Fruit fly (Drosophila melanogaster) whole organism, prepupa: ENCODE data around the gene CG15740.

Source experiments
- Blimp-1 ChIP-seq: fragments of 200-800 bp; sonication (Bioruptor generic); optimal IDR thresholded peaks from 3 replicates; lab custom pipeline; 2017; ENCODE audit warnings: missing biosample characterization, missing genetic modification characterization, mild to moderate bottlenecking, moderate library complexity, missing genetic modification reagents
- CG10631 ChIP-seq: fragments of 200-800 bp; sonication (Bioruptor generic); optimal IDR thresholded peaks from 2 replicates; lab custom pipeline; 2016; ENCODE audit warnings: missing biosample characterization, missing genetic modification characterization
- CG11762 ChIP-seq: fragments of 200-800 bp; sonication (Bioruptor generic); optimal IDR thresholded peaks from 3 replicates; lab custom pipeline; 2016; ENCODE audit warnings: missing biosample characterization, missing genetic modification characterization; ENCODE audit not compliant: insufficient read depth
- CG11902 ChIP-seq: fragments of 200-800 bp; sonication (Bioruptor generic); optimal IDR thresholded peaks from 3 replicates; lab custom pipeline; 2016; ENCODE audit warnings: missing biosample characterization, missing genetic modification characterization
- CG15336 ChIP-seq: fragments of 200-800 bp; sonication (Bioruptor generic); IDR thresholded peaks from 2 replicates; pipeline ENCODE4 v1.3.6; 2022; ENCODE audit warnings: missing biosample characterization, missing genetic modification characterization
- CG16779 ChIP-seq: fragments of 200-800 bp; sonication (Bioruptor generic); optimal IDR thresholded peaks from 3 replicates; lab custom pipeline; 2017; ENCODE audit warnings: missing biosample characterization, mild to moderate bottlenecking, missing genetic modification characterization
- CG6792 ChIP-seq: fragments of 200-800 bp; sonication (Bioruptor generic); optimal IDR thresholded peaks from 3 replicates; lab custom pipeline; 2016; ENCODE audit warnings: missing biosample characterization, missing genetic modification characterization
- CG6808 ChIP-seq: fragments of 200-800 bp; sonication (Bioruptor generic); optimal IDR thresholded peaks from 3 replicates; lab custom pipeline; 2017; ENCODE audit warnings: missing biosample characterization, missing genetic modification characterization, mild to moderate bottlenecking, moderate library complexity, missing genetic modification reagents
- CG6854 ChIP-seq: fragments of 200-800 bp; sonication (Bioruptor generic); optimal IDR thresholded peaks from 2 replicates; lab custom pipeline; 2017; ENCODE audit warnings: missing biosample characterization, mild to moderate bottlenecking, missing genetic modification characterization
- CG7368 ChIP-seq: fragments of 200-800 bp; sonication (Bioruptor generic); optimal IDR thresholded peaks from 3 replicates; lab custom pipeline; 2016; ENCODE audit warnings: missing biosample characterization, missing genetic modification characterization
- CG8319 ChIP-seq: fragments of 200-800 bp; sonication (Bioruptor generic); optimal IDR thresholded peaks from 3 replicates; lab custom pipeline; 2016; ENCODE audit warnings: missing biosample characterization, missing genetic modification characterization
- CG8632 ChIP-seq: fragments of 200-800 bp; sonication (Bioruptor generic); optimal IDR thresholded peaks from 3 replicates; lab custom pipeline; 2016; ENCODE audit warnings: missing biosample characterization, missing genetic modification characterization
- CG9139 ChIP-seq: fragments of 200-800 bp; sonication (Bioruptor generic); optimal IDR thresholded peaks from 3 replicates; lab custom pipeline; 2017; ENCODE audit warnings: missing biosample characterization, mild to moderate bottlenecking, missing genetic modification characterization
- Eip78C ChIP-seq: fragments of 200-800 bp; sonication (Bioruptor generic); peaks from one replicate; lab custom pipeline; 2016; ENCODE audit warnings: missing biosample characterization, missing genetic modification characterization
- Eip93F ChIP-seq: fragments of 200-800 bp; sonication (Bioruptor generic); optimal IDR thresholded peaks from 2 replicates; lab custom pipeline; 2016; ENCODE audit warnings: missing biosample characterization, mild to moderate bottlenecking, missing genetic modification characterization
- Ets96B ChIP-seq: fragments of 200-800 bp; optimal IDR thresholded peaks from 2 replicates; lab custom pipeline; 2019; ENCODE audit warnings: missing biosample characterization, mild to moderate bottlenecking, missing genetic modification characterization, moderate library complexity
- Gug ChIP-seq: fragments of 200-800 bp; sonication (Bioruptor generic); IDR thresholded peaks from 2 replicates; pipeline ENCODE4 v1.3.6; 2022; ENCODE audit warnings: missing biosample characterization, missing genetic modification characterization
- Hr38 ChIP-seq: sonication (Bioruptor generic); optimal IDR thresholded peaks from 2 replicates; lab custom pipeline; 2016; ENCODE audit warnings: missing biosample characterization, missing genetic modification characterization
- Hr4 ChIP-seq: fragments of 200-800 bp; sonication (Bioruptor generic); optimal IDR thresholded peaks from 3 replicates; lab custom pipeline; 2016; ENCODE audit warnings: missing biosample characterization, missing genetic modification characterization
- Lpt ChIP-seq: fragments of 200-800 bp; sonication (Bioruptor generic); optimal IDR thresholded peaks from 3 replicates; lab custom pipeline; 2016; ENCODE audit warnings: missing biosample characterization, missing genetic modification characterization
- Met ChIP-seq: fragments of 200-800 bp; sonication (Bioruptor generic); optimal IDR thresholded peaks from 3 replicates; lab custom pipeline; 2016; ENCODE audit warnings: missing biosample characterization, missing genetic modification characterization
- OdsH ChIP-seq: fragments of 200-800 bp; sonication (Bioruptor generic); optimal IDR thresholded peaks from 3 replicates; lab custom pipeline; 2016; ENCODE audit warnings: missing biosample characterization, missing genetic modification characterization
- Smox ChIP-seq: fragments of 200-800 bp; sonication (Bioruptor generic); optimal IDR thresholded peaks from 3 replicates; lab custom pipeline; 2016; ENCODE audit warnings: missing biosample characterization, missing genetic modification characterization
- Sox14 ChIP-seq: fragments of 200-800 bp; sonication (Bioruptor generic); optimal IDR thresholded peaks from 3 replicates; lab custom pipeline; 2016; ENCODE audit warnings: missing biosample characterization, missing genetic modification characterization
- achi ChIP-seq: fragments of 200-800 bp; sonication (Bioruptor generic); optimal IDR thresholded peaks from 3 replicates; lab custom pipeline; 2016; ENCODE audit warnings: missing biosample characterization, missing genetic modification characterization
- cyc ChIP-seq: fragments of 200-800 bp; sonication (Bioruptor generic); optimal IDR thresholded peaks from 3 replicates; lab custom pipeline; 2016; ENCODE audit warnings: missing biosample characterization, missing genetic modification characterization
- dac ChIP-seq: fragments of 200-800 bp; sonication (Bioruptor generic); optimal IDR thresholded peaks from 2 replicates; lab custom pipeline; 2017; ENCODE audit warnings: missing biosample characterization, mild to moderate bottlenecking, missing genetic modification characterization
- dsx ChIP-seq: fragments of 200-800 bp; optimal IDR thresholded peaks from 3 replicates; lab custom pipeline; 2019; ENCODE audit warnings: missing biosample characterization, mild to moderate bottlenecking, missing genetic modification characterization, moderate library complexity; ENCODE audit not compliant: poor library complexity, severe bottlenecking
- eg ChIP-seq: fragments of 200-800 bp; sonication (Bioruptor generic); IDR thresholded peaks from 3 replicates; pipeline ENCODE4 v1.3.6; 2022; ENCODE audit warnings: missing biosample characterization, missing genetic modification characterization
- fd85E ChIP-seq: fragments of 200-800 bp; sonication (Bioruptor generic); optimal IDR thresholded peaks from 3 replicates; lab custom pipeline; 2016; ENCODE audit warnings: missing biosample characterization, missing genetic modification characterization
- fkh ChIP-seq: fragments of 200-800 bp; sonication (Bioruptor generic); optimal IDR thresholded peaks from 3 replicates; lab custom pipeline; 2017; ENCODE audit warnings: missing biosample characterization, mild to moderate bottlenecking, missing genetic modification characterization, moderate library complexity
- lz ChIP-seq: fragments of 200-800 bp; sonication (Bioruptor generic); optimal IDR thresholded peaks from 3 replicates; lab custom pipeline; 2016; ENCODE audit warnings: missing biosample characterization, missing genetic modification characterization
- pdm3 ChIP-seq: fragments of 200-800 bp; sonication (Bioruptor generic); optimal IDR thresholded peaks from 3 replicates; lab custom pipeline; 2016; ENCODE audit warnings: missing biosample characterization, missing genetic modification characterization
- salr ChIP-seq, 2 experiments: fragments of 200-800 bp; sonication (Bioruptor generic); optimal IDR thresholded peaks; 3 replicates each; lab custom pipeline; 2016 to 2018; ENCODE audit warnings: missing biosample characterization in 2 of 2, missing genetic modification characterization in 2 of 2, mild to moderate bottlenecking in 1 of 2
- ss ChIP-seq, 2 experiments: fragments of 200-800 bp; sonication (Bioruptor generic); optimal IDR thresholded peaks; 2 replicates in 1 of 2; 3 replicates in 1 of 2; lab custom pipeline; 2017 to 2018; ENCODE audit warnings: mild to moderate bottlenecking in 2 of 2, missing biosample characterization in 2 of 2, missing genetic modification characterization in 2 of 2, moderate library complexity in 1 of 2
- svp ChIP-seq: fragments of 200-800 bp; sonication (Bioruptor generic); peaks from one replicate; lab custom pipeline; 2016; ENCODE audit warnings: missing biosample characterization, missing genetic modification characterization
- topi ChIP-seq: fragments of 200-800 bp; sonication (Bioruptor generic); optimal IDR thresholded peaks from 3 replicates; lab custom pipeline; 2016; ENCODE audit warnings: missing biosample characterization, missing genetic modification characterization

The CG15740 gene

DNA sequence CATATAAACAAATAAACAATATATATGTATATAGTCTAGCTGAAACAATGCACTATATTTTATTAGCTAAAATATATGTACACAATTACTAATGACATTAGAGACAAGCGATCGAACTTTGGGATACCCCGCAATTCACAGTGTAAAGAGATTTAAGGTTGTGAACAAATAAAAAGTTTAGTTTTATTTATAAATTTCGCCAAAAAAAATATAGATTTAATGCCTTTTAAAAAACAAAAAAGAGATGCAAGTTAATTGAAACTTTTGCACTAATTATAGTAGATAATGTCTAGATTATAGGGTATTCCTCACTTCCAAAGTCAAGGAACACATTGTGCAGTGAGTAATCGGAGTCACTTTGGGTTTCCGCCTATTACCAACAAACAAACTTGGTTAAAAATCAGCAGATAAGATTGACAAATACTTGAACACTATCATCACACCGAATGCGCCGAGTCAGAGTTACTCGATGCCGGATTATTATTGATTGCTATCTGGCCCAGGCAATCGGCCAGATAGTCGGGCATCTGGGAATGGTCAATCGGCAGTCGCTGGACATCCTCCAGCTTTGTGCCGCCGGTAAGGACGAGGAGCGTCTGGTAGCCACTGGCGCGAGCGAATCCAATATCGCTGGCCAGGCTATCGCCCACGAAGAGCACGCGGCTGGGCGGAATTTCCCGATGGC, 29.4 kb upstream of the CG15740 start:
- TF ChIP-seq eg (GFP tag; lab: Robert Waterston, UW) (no peak), topi (GFP tag; lab: Kevin White, UChicago) (no peak), fd85E (no peak), Eip78C (GFP tag; lab: Kevin White, UChicago) (peak; percentile 34), svp (GFP tag; lab: Kevin White, UChicago) (no peak)
- TF ChIP-seq, all 60 proteins: peak for 1

DNA sequence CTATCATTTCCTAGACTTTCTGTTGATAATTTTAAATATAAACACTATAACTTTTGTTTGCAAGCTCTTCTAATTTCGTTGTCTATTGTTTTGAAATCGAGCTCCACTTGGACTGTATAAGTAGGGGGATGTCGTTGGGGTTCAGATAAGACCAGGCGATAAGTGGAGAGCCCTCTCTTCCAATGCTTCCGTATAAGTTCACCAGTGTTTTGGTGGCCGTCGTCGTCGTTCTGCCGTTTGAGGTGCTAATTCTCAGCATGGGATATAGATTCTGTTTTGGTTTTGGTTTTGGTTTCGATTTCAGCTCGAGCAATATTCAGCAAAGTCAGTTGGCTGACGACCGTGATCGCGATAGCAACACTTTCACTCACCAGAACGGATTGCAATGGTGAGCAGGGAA, 27.2 kb upstream of the CG15740 start, which contains the start of gene CG15739:
CG15739 (plus strand) TSS at position 204 of the 400 bp plus-strand sequence.
- TF ChIP-seq Ets96B (tag; lab: Kevin White, UChicago) (no peak), Hr4 (GFP tag; lab: Kevin White, UChicago) (no peak), lz (GFP tag; lab: Kevin White, UChicago) (no peak), Eip78C (GFP tag; lab: Kevin White, UChicago) (no peak), svp (GFP tag; lab: Kevin White, UChicago) (no peak), cyc (GFP tag; lab: Kevin White, UChicago) (no peak), CG6808 (no peak), Eip93F (GFP tag; lab: Kevin White, UChicago) (no peak)

DNA sequence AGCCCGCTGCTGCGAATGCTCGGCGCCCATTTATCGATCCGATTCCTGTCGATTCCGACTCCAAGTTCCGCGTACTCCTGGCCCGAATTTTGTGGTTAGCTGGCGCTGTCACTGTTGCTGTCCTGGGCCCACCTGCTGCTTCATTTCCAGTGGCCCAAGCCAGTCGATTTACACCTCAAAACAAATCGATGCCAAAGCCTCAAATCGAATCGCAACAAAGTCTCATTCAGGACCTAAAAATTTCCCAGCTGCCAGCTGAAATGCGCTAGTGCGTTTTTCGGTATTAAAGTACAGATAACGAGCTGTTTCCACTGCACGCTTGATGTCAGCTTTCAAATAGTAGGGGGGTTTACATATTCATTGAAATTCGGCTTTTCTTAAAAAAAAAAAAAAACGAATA, 26.6 kb upstream of the CG15740 start, which contains the start of gene BORCS5:
BORCS5 (minus strand) TSS at position 263 of the 400 bp plus-strand sequence.
- no peak for TF ChIP-seq OdsH (GFP tag; lab: Kevin White, UChicago)
- no peak for TF ChIP-seq CG11902 (GFP tag; lab: Kevin White, UChicago)
- no peak for TF ChIP-seq CG8632 (GFP tag; lab: Kevin White, UChicago)
- TF ChIP-seq dsx (GFP tag; lab: Kevin White, UChicago) = peak; percentile 97
- 0 out of 2 replicates have a peak, but pooled peaks have one; percentile 7 for TF ChIP-seq CG15336
- no peak for TF ChIP-seq Eip93F (GFP tag; lab: Kevin White, UChicago)
- no peak for TF ChIP-seq Hr38
- TF ChIP-seq pdm3 (GFP tag; lab: Kevin White, UChicago) = no peak

DNA sequence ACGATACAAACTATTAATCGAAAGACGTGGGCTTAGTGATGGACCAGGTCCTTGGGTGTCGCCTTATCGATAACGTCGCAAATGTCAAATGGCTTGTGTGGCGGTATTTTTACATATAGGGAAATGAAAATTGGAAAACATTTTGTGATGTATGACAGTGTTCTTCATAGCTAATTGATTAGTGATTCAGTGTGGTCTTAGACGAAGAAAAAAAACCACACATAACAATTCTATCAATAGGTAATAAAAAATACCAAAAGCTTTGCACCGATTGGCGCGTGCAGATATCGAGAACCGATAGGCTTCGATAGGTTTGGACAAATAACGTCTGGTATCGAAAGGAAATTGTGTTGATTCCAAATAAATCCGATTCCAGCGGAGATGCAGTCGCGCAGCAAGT, 23.0 kb upstream of the CG15740 start, which contains the start of the genes Nrd1 and CG1847:
Nrd1 (minus strand) TSS at position 28 of the 400 bp plus-strand sequence.
CG1847 (plus strand) TSS at position 305 of the 400 bp plus-strand sequence.
- no peak for TF ChIP-seq Smox (GFP tag; lab: Kevin White, UChicago)
- no peak for TF ChIP-seq dsx (GFP tag; lab: Kevin White, UChicago)
- TF ChIP-seq CG9139 (GFP tag; lab: Kevin White, UChicago) = no peak
- TF ChIP-seq Gug (GFP tag; lab: Robert Waterston, UW) = no peak
- no peak for TF ChIP-seq Lpt
- TF ChIP-seq CG11762 (GFP tag; lab: Kevin White, UChicago) = no peak
- TF ChIP-seq CG6792 = no peak
- no peak for TF ChIP-seq Met (GFP tag; lab: Kevin White, UChicago)
- no peak for TF ChIP-seq Eip78C (GFP tag; lab: Kevin White, UChicago)
- no peak for TF ChIP-seq fkh (GFP tag; lab: Kevin White, UChicago)
- TF ChIP-seq lz (GFP tag; lab: Kevin White, UChicago) = no peak
- no peak for TF ChIP-seq CG6854 (GFP tag; lab: Kevin White, UChicago)
- no peak for TF ChIP-seq ss (GFP tag; optimal IDR thresholded peaks at IDR 0.05; lab: Kevin White, UChicago)
- TF ChIP-seq CG7368 (GFP tag; lab: Kevin White, UChicago) = no peak
- TF ChIP-seq Blimp-1 (GFP tag; lab: Kevin White, UChicago) = no peak
- no peak for TF ChIP-seq dac (GFP tag; lab: Kevin White, UChicago)
- TF ChIP-seq salr (GFP tag; optimal IDR thresholded peaks at IDR 0.05; lab: Kevin White, UChicago) = no peak

DNA sequence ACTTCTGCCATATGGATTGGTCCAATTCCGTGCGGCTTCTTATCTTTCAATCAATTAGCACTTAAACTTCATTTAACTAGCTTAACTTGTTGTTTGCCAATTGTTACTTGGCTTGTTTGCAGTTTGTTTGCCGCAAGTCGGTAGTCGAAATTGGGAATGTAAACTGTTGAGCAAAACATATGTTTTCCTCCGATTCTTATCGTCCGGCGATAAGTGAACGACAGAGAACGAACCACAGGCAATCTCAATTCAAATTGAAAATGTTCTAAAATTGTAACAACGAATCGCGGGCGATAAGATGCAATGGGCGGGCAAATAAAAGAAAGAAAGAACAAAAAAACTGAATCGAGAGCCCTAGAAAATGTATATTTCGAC, 12.5 kb upstream of the CG15740 start:
- no peak for TF ChIP-seq CG16779 (tag; lab: Kevin White, UChicago)
- TF ChIP-seq Eip78C (GFP tag; lab: Kevin White, UChicago) = peak; percentile 56
- TF ChIP-seq OdsH (GFP tag; lab: Kevin White, UChicago) = no peak
- no peak for TF ChIP-seq CG6808
- TF ChIP-seq cyc (GFP tag; lab: Kevin White, UChicago) = no peak
- peak; percentile 28 for TF ChIP-seq fkh (GFP tag; lab: Kevin White, UChicago)
- no peak for TF ChIP-seq topi (GFP tag; lab: Kevin White, UChicago)
- no peak for TF ChIP-seq CG8319 (GFP tag; lab: Kevin White, UChicago)
- TF ChIP-seq eg (GFP tag; lab: Robert Waterston, UW) = no peak
- TF ChIP-seq achi (GFP tag; lab: Kevin White, UChicago) = no peak
- no peak for TF ChIP-seq fd85E
- TF ChIP-seq CG10631 (GFP tag; lab: Kevin White, UChicago) = no peak
- TF ChIP-seq Gug (GFP tag; lab: Robert Waterston, UW) = no peak
- no peak for TF ChIP-seq CG8632 (GFP tag; lab: Kevin White, UChicago)
- TF ChIP-seq Sox14 = no peak
